Worm (Caenorhabditis elegans) whole organism, L4/young adult: Measurements from ENCODE around the gene cebp-1.

ENCODE experiments used
- W03F9.2 ChIP-seq: fragments of 150-350 bp; optimal IDR thresholded peaks from 2 replicates; lab custom pipeline; 2014; ENCODE audit warnings: missing biosample characterization, missing genetic modification characterization
- dao-5 ChIP-seq: sonication (generic microtip); optimal IDR thresholded peaks from 2 replicates; lab custom pipeline; 2016; ENCODE audit warnings: missing genotype, missing genetic modification characterization, moderate library complexity, missing compliant biosample characterization
- him-1 ChIP-seq: sonication (generic microtip); optimal IDR thresholded peaks from 2 replicates; lab custom pipeline; 2016; ENCODE audit warnings: missing genotype, missing genetic modification reagents, missing genetic modification characterization, missing compliant biosample characterization

DNA sequence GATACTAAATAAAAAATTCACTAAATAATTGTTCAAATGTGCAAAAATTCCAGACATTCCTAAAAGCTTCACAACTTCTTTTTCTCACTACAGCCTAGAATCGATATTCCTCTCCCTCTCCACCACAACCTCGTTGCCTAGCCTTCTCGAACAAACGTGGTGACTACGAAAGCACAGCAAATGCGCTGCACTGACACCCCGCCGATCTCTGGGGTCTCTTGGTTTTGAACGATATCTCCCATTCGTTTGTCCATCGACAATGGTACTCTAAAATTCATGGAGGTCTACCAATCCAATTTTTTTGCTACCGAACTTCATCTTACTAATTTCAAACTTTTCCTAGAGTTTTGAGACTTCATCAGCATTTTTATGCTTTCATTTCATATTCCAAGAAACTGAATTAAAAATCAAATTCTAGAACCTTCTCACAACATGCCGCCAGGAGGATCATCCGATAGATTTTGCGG lies 3.3 kb downstream of the cebp-1 start, which contains the start of gene W05H7.1:
- no peak for TF ChIP-seq W03F9.2
- TF ChIP-seq him-1, result no peak
- TF ChIP-seq dao-5 (tag; lab: Kevin White, UChicago), result no peak
